Worm (Caenorhabditis elegans): ENCODE data around the gene ZK1098.11.
A peak's percentile ranks its signal among the peaks of the same experiment; 100 is the strongest.

Gene ZK1098.11

DNA sequence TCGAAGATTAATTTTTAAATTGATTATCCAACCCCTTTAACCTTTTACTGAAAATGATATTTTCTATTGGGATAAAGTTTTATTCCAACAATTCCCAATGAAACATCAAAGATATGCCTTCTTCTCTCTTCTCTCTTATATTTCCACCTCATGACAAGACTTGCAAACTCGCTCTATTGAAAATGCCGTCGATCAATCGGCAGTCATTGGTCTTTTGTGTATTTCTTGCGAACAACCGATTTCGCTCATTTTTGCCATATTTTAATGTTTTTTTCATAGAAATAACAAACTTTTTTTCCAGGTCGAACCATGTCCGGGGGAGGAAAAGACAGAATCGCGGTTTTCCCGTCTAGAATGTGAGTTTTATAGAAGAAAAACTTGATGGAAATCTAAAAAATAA lies 48.6 kb upstream of the ZK1098.11 start, which contains the start of gene vha-14 (continued):
- TF ChIP-seq sptf-1 (tag; optimal IDR thresholded peaks at IDR 0.05): no peak
- no peak for TF ChIP-seq sox-4 (tag; optimal IDR thresholded peaks at IDR 0.05)
- no peak for TF ChIP-seq irx-1 (tag; optimal IDR thresholded peaks at IDR 0.05)
- TF ChIP-seq nhr-85 (tag): no peak
- TF ChIP-seq nhr-90 (tag; optimal IDR thresholded peaks at IDR 0.05; ENCODE audit: poor library complexity): no peak
- TF ChIP-seq swsn-7 (tag; optimal IDR thresholded peaks at IDR 0.05): no peak
- TF ChIP-seq pag-3 (tag; optimal IDR thresholded peaks at IDR 0.05; ENCODE audit: borderline replicate concordance, insufficient read depth): peak; percentile 27
- TF ChIP-seq nhr-19 (GFP tag; conservative IDR thresholded peaks at IDR 0.05): no peak
- no peak for TF ChIP-seq aha-1 (tag; optimal IDR thresholded peaks at IDR 0.05)
- no peak for TF ChIP-seq alr-1 (tag; optimal IDR thresholded peaks at IDR 0.05; ENCODE audit: borderline replicate concordance)
- no peak for TF ChIP-seq pax-3 (tag; optimal IDR thresholded peaks at IDR 0.05)
- no peak for TF ChIP-seq ama-1 (optimal IDR thresholded peaks at IDR 0.05)
- TF ChIP-seq unc-30 (tag; optimal IDR thresholded peaks at IDR 0.05): no peak
- TF ChIP-seq C04F5.9 (tag; optimal IDR thresholded peaks at IDR 0.05): no peak
- no peak for TF ChIP-seq fkh-4 (tag; optimal IDR thresholded peaks at IDR 0.05; ENCODE audit: borderline replicate concordance)
- TF ChIP-seq nhr-28 (tag; optimal IDR thresholded peaks at IDR 0.05): no peak
- no peak for TF ChIP-seq nhr-77 (tag; optimal IDR thresholded peaks at IDR 0.05)
- TF ChIP-seq nhr-71 (tag; optimal IDR thresholded peaks at IDR 0.05): peak; percentile 16
- TF ChIP-seq ceh-63 (GFP tag; optimal IDR thresholded peaks at IDR 0.05): no peak
- TF ChIP-seq lin-13 (GFP tag; optimal IDR thresholded peaks at IDR 0.05): no peak
- TF ChIP-seq ets-5 (GFP tag; IDR thresholded peaks at IDR 0.05): no peak
- TF ChIP-seq mab-9 (GFP tag; IDR thresholded peaks at IDR 0.05): no peak
- TF ChIP-seq sup-37 (GFP tag; optimal IDR thresholded peaks at IDR 0.05): no peak
- TF ChIP-seq lin-35 (GFP tag; optimal IDR thresholded peaks at IDR 0.05): peak; percentile 39 to 77
- peak; percentile 64 for TF ChIP-seq C16A3.4 (tag; optimal IDR thresholded peaks at IDR 0.05)
- no peak for TF ChIP-seq nhr-84 (tag; optimal IDR thresholded peaks at IDR 0.05)
- TF ChIP-seq fkh-8 (tag; optimal IDR thresholded peaks at IDR 0.05): no peak
- TF ChIP-seq elt-2 (tag; optimal IDR thresholded peaks at IDR 0.05): no peak
- no peak for TF ChIP-seq ces-1 (GFP tag; optimal IDR thresholded peaks at IDR 0.05)
- no peak for TF ChIP-seq efl-3 (GFP tag; optimal IDR thresholded peaks at IDR 0.05)
- TF ChIP-seq isw-1 (GFP tag; IDR thresholded peaks at IDR 0.05): no peak
- no peak for TF ChIP-seq mef-2 (tag; optimal IDR thresholded peaks at IDR 0.05)
- no peak for TF ChIP-seq xbp-1 (tag; optimal IDR thresholded peaks at IDR 0.05)
- no peak for TF ChIP-seq tbx-2 (tag; optimal IDR thresholded peaks at IDR 0.05)
- TF ChIP-seq hlh-17 (GFP tag; optimal IDR thresholded peaks at IDR 0.05; ENCODE audit: borderline replicate concordance): no peak
- no peak for TF ChIP-seq ceh-8 (GFP tag; optimal IDR thresholded peaks at IDR 0.05)
- peak; percentile 63 for TF ChIP-seq snu-23 (GFP tag; optimal IDR thresholded peaks at IDR 0.05)
- peak; percentile 45 to 57 for TF ChIP-seq efl-1 (optimal IDR thresholded peaks at IDR 0.05)
- peak; percentile 52 to 79 for TF ChIP-seq efl-1 (GFP tag; optimal IDR thresholded peaks at IDR 0.05 in 1 of 2)
- no peak for TF ChIP-seq nhr-11 (tag; optimal IDR thresholded peaks at IDR 0.05)

DNA sequence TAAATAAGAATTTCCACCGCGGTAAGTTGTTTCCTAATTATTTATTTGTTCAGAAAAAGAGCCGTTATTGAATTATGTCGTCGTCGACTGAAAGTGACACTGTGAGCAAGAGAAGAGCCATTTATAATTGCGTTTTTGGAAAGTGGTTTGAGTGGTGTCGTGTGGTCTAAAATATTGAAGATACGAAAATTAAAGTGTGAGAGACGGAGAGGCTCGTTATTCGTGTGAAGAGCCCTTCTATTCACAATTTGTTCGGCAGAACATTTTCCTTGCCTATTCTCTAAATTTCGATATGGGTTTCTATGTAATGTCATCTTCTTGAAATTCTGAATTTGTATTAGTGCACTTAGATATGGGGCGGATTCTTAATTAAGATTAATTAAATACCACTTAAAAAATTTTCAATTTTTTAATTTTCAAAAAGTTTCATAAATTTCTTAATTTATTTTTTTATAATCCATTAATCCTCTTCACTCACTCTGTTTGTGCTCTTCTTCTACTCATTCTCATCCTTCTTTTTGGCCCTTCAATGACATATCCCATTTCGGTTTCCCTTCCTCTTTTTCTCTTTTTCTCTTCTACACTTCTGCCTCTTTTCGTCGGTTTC lies 46.5 kb upstream of the ZK1098.11 start:
- TF ChIP-seq mab-9 (GFP tag; IDR thresholded peaks at IDR 0.05): no peak
- TF ChIP-seq nhr-71 (tag; optimal IDR thresholded peaks at IDR 0.05): peak; percentile 55
- peak; percentile 51 for TF ChIP-seq ztf-4 (tag; optimal IDR thresholded peaks at IDR 0.05)
- TF ChIP-seq nhr-76 (tag; optimal IDR thresholded peaks at IDR 0.05): no peak
- no peak for TF ChIP-seq sox-4 (tag; optimal IDR thresholded peaks at IDR 0.05)
- TF ChIP-seq nhr-47 (tag; optimal IDR thresholded peaks at IDR 0.05): no peak
- peak; percentile 2 to 43 for TF ChIP-seq lsy-2 (tag; optimal IDR thresholded peaks at IDR 0.05)
- no peak for TF ChIP-seq lin-15B (tag; optimal IDR thresholded peaks at IDR 0.05)
- peak; percentile 25 for TF ChIP-seq lin-14 (GFP tag; optimal IDR thresholded peaks at IDR 0.05)
- TF ChIP-seq unc-86 (tag; optimal IDR thresholded peaks at IDR 0.05): no peak
- TF ChIP-seq lin-35 (GFP tag; optimal IDR thresholded peaks at IDR 0.05): peak in 1 of 2 experiments; percentile 27
- TF ChIP-seq mep-1 (tag; optimal IDR thresholded peaks at IDR 0.05): no peak
- no peak for TF ChIP-seq F16B12.6 (tag; optimal IDR thresholded peaks at IDR 0.05)
- TF ChIP-seq nhr-90 (tag; optimal IDR thresholded peaks at IDR 0.05; ENCODE audit: poor library complexity): no peak
- no peak for TF ChIP-seq fos-1 (tag; optimal IDR thresholded peaks at IDR 0.05)
- TF ChIP-seq snu-23 (GFP tag; optimal IDR thresholded peaks at IDR 0.05): peak; percentile 51
- peak; percentile 57 for TF ChIP-seq aly-2 (tag; optimal IDR thresholded peaks at IDR 0.05)
- peak; percentile 56 for TF ChIP-seq ama-1 (optimal IDR thresholded peaks at IDR 0.05)
- TF ChIP-seq snpc-4 (tag; optimal IDR thresholded peaks at IDR 0.05): no peak
- TF ChIP-seq pqm-1 (tag; optimal IDR thresholded peaks at IDR 0.05): no peak
- no peak for TF ChIP-seq ceh-82 (tag; optimal IDR thresholded peaks at IDR 0.05)
- TF ChIP-seq efl-1 (optimal IDR thresholded peaks at IDR 0.05): peak; percentile 2 to 9
- peak in 1 of 2 experiments; percentile 91 for TF ChIP-seq efl-1 (GFP tag; optimal IDR thresholded peaks at IDR 0.05 in 1 of 2)

Data from whole organism, L1 larva.